Fruit fly (Drosophila melanogaster) Kc167 (cell line): ENCODE results near the gene CG17751.

Experiments used
- Sin3A ChIP-seq: fragments of >200 bp; optimal IDR thresholded peaks from 2 replicates; lab custom pipeline; 2018; ENCODE audit warnings: missing external identifiers
- h ChIP-seq: fragments of >200 bp; optimal IDR thresholded peaks from 3 replicates; lab custom pipeline; 2018; ENCODE audit warnings: missing external identifiers
- psq ChIP-seq: fragments of >200 bp; optimal IDR thresholded peaks from 2 replicates; lab custom pipeline; 2017; ENCODE audit warnings: missing external identifiers

dm6 chr3R:19619908-19620307, 12.9 kb downstream of the CG17751 start:
- TF ChIP-seq h (lab: Kevin White, UChicago) = no peak
- no peak for TF ChIP-seq psq (lab: Kevin White, UChicago)
- TF ChIP-seq Sin3A = no peak
